Worm (Caenorhabditis elegans): ENCODE results near the gene dml-1.

DNA sequence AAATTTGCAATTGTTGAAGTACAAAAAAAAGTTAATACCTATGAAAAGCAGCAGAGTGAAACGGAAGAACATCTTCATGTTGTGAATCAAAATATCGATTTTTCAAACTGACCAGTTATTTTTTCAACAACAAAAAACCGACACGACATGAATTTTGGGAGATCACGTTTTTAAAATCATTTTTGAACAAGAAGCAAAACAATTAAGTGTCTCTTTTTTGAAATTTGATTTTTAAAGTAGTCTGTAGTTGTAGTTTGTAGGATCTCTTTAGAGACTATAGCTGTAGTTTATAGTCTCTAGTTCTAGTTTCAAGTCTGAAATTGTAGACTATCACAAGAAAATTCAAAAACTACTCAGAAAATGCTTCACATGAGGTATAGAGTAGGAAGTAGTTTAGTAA lies 42.9 kb upstream of the dml-1 start, which contains the start of gene Y54G2A.15:
- TF ChIP-seq nhr-12 (tag; optimal IDR thresholded peaks at IDR 0.05) (no peak), nhr-23 (tag; optimal IDR thresholded peaks at IDR 0.05) (no peak), lin-13 (GFP tag; optimal IDR thresholded peaks at IDR 0.05) (no peak), nhr-77 (tag; optimal IDR thresholded peaks at IDR 0.05) (no peak), unc-62 (GFP tag; optimal IDR thresholded peaks at IDR 0.05) (no peak), nhr-6 (tag; optimal IDR thresholded peaks at IDR 0.05) (no peak), snpc-4 (tag; optimal IDR thresholded peaks at IDR 0.05) (no peak), mdl-1 (tag; optimal IDR thresholded peaks at IDR 0.05) (no peak), F13H6.1 (tag; optimal IDR thresholded peaks at IDR 0.05) (no peak)

Measured in whole organism, L2 larva.